Worm (Caenorhabditis elegans) whole organism, late embryonic: ENCODE results near the gene F21A3.4.
A peak's percentile ranks its signal among the peaks of the same experiment; 100 is the strongest.

ENCODE experiments used
- C08G9.2 ChIP-seq: sonication (generic microtip); optimal IDR thresholded peaks from 2 replicates; lab custom pipeline; 2016; ENCODE audit warnings: mild to moderate bottlenecking, missing genetic modification characterization, moderate library complexity, missing compliant biosample characterization
- C38D4.7 ChIP-seq: fragments of 200-800 bp; sonication (Bioruptor generic); optimal IDR thresholded peaks from 2 replicates; lab custom pipeline; 2018; ENCODE audit warnings: mild to moderate bottlenecking, missing genetic modification characterization, moderate library complexity, missing compliant biosample characterization
- K02D7.2 ChIP-seq: sonication (generic microtip); optimal IDR thresholded peaks from 2 replicates; lab custom pipeline; 2017; ENCODE audit warnings: mild to moderate bottlenecking, missing genetic modification characterization, missing compliant biosample characterization
- T23F11.4 ChIP-seq: fragments of 200-800 bp; sonication (Bioruptor generic); optimal IDR thresholded peaks from 2 replicates; lab custom pipeline; 2018; ENCODE audit warnings: mild to moderate bottlenecking, missing genetic modification characterization, missing compliant biosample characterization
- ama-1 ChIP-seq: fragments of 150-350 bp; optimal IDR thresholded peaks from 2 replicates; lab custom pipeline; 2014
- ceh-18 ChIP-seq: sonication (generic microtip); optimal IDR thresholded peaks from 2 replicates; lab custom pipeline; 2016; ENCODE audit warnings: missing genetic modification characterization, missing compliant biosample characterization
- ceh-19 ChIP-seq: fragments of 200-800 bp; sonication (Bioruptor generic); optimal IDR thresholded peaks from 2 replicates; lab custom pipeline; 2018; ENCODE audit warnings: mild to moderate bottlenecking, missing genetic modification characterization, missing compliant biosample characterization
- ceh-2 ChIP-seq: sonication (generic microtip); optimal IDR thresholded peaks from 2 replicates; lab custom pipeline; 2016; ENCODE audit warnings: missing genotype, missing genetic modification characterization, missing compliant biosample characterization
- ceh-22 ChIP-seq: sonication (generic microtip); optimal IDR thresholded peaks from 2 replicates; lab custom pipeline; 2017; ENCODE audit warnings: missing biosample characterization, missing genetic modification characterization
- ceh-30 ChIP-seq: fragments of 150-350 bp; optimal IDR thresholded peaks from 2 replicates; lab custom pipeline; 2014; ENCODE audit warnings: missing biosample characterization, missing genetic modification characterization
- ceh-34 ChIP-seq: sonication (generic microtip); optimal IDR thresholded peaks from 2 replicates; lab custom pipeline; 2016; ENCODE audit warnings: mild to moderate bottlenecking, missing genetic modification characterization, missing compliant biosample characterization
- ceh-45 ChIP-seq: fragments of 200-800 bp; sonication (Bioruptor generic); IDR thresholded peaks from 2 replicates; pipeline ENCODE4 v1.3.6; 2022; ENCODE audit warnings: missing genetic modification reagents, missing genetic modification characterization, missing compliant biosample characterization
- ceh-48 ChIP-seq: sonication (generic microtip); optimal IDR thresholded peaks from 2 replicates; lab custom pipeline; 2016; ENCODE audit warnings: missing genetic modification characterization, inconsistent platforms, missing compliant biosample characterization
- ceh-6 ChIP-seq: fragments of 200-800 bp; sonication (Bioruptor generic); optimal IDR thresholded peaks from 2 replicates; lab custom pipeline; 2018; ENCODE audit warnings: mild to moderate bottlenecking, missing genetic modification characterization, missing compliant biosample characterization
- ceh-9 ChIP-seq: sonication (generic microtip); optimal IDR thresholded peaks from 2 replicates; lab custom pipeline; 2016; ENCODE audit warnings: mild to moderate bottlenecking, missing genetic modification characterization, inconsistent platforms, missing compliant biosample characterization
- che-1 ChIP-seq: sonication (generic microtip); optimal IDR thresholded peaks from 2 replicates; lab custom pipeline; 2016; ENCODE audit warnings: mild to moderate bottlenecking, missing genetic modification characterization, missing compliant biosample characterization
- dmd-4 ChIP-seq: sonication (generic microtip); optimal IDR thresholded peaks from 2 replicates; lab custom pipeline; 2016; ENCODE audit warnings: borderline replicate concordance, missing genetic modification characterization, missing compliant biosample characterization
- dve-1 ChIP-seq: sonication (generic microtip); optimal IDR thresholded peaks from 2 replicates; lab custom pipeline; 2017; ENCODE audit warnings: antibody characterized with exemption, mild to moderate bottlenecking, missing genetic modification characterization, missing compliant biosample characterization
- elt-2 ChIP-seq: sonication (generic microtip); optimal IDR thresholded peaks from 2 replicates; lab custom pipeline; 2016; ENCODE audit warnings: missing genetic modification reagents, missing genetic modification characterization, missing compliant biosample characterization
- ets-4 ChIP-seq: sonication (generic microtip); optimal IDR thresholded peaks from 2 replicates; lab custom pipeline; 2016; ENCODE audit warnings: missing genetic modification characterization, missing compliant biosample characterization
- fax-1 ChIP-seq: sonication (generic microtip); optimal IDR thresholded peaks from 2 replicates; lab custom pipeline; 2016; ENCODE audit warnings: missing genotype, missing genetic modification characterization, missing compliant biosample characterization
- fkh-10 ChIP-seq: fragments of 150-350 bp; optimal IDR thresholded peaks from 2 replicates; lab custom pipeline; 2014; ENCODE audit warnings: missing biosample characterization, missing genetic modification reagents, missing genetic modification characterization
- fkh-6 ChIP-seq: sonication (generic microtip); optimal IDR thresholded peaks from 2 replicates; lab custom pipeline; 2016; ENCODE audit warnings: missing genetic modification characterization, missing compliant biosample characterization
- gmeb-2 ChIP-seq: sonication (generic microtip); optimal IDR thresholded peaks from 2 replicates; lab custom pipeline; 2016; ENCODE audit warnings: missing genetic modification characterization, inconsistent platforms, missing compliant biosample characterization
- hlh-13 ChIP-seq: fragments of 200-800 bp; sonication (Bioruptor generic); optimal IDR thresholded peaks from 2 replicates; lab custom pipeline; 2018; ENCODE audit warnings: mild to moderate bottlenecking, missing genetic modification characterization, missing compliant biosample characterization
- hlh-15 ChIP-seq: sonication (generic microtip); optimal IDR thresholded peaks from 2 replicates; lab custom pipeline; 2016; ENCODE audit warnings: missing genetic modification characterization, missing compliant biosample characterization
- hlh-6 ChIP-seq: sonication (generic microtip); optimal IDR thresholded peaks from 2 replicates; lab custom pipeline; 2016; ENCODE audit warnings: missing genotype, missing genetic modification characterization, missing compliant biosample characterization
- hlh-8 ChIP-seq: sonication (generic microtip); optimal IDR thresholded peaks from 2 replicates; lab custom pipeline; 2016; ENCODE audit warnings: missing genotype, missing genetic modification characterization, missing compliant biosample characterization
- lin-11 ChIP-seq: fragments of 200-800 bp; sonication (Bioruptor generic); optimal IDR thresholded peaks from 2 replicates; lab custom pipeline; 2018; ENCODE audit warnings: mild to moderate bottlenecking, missing genetic modification characterization, missing compliant biosample characterization
- madf-2 ChIP-seq: sonication (generic microtip); optimal IDR thresholded peaks from 2 replicates; lab custom pipeline; 2017; ENCODE audit warnings: missing genetic modification characterization, missing compliant biosample characterization
- mec-3 ChIP-seq: sonication (generic microtip); optimal IDR thresholded peaks from 2 replicates; lab custom pipeline; 2016; ENCODE audit warnings: borderline replicate concordance, missing genetic modification characterization, missing compliant biosample characterization
- nfya-1 ChIP-seq: sonication (generic microtip); optimal IDR thresholded peaks from 2 replicates; lab custom pipeline; 2017; ENCODE audit warnings: missing genetic modification characterization, mild to moderate bottlenecking, missing compliant biosample characterization, antibody characterized with exemption, moderate library complexity
- nhr-11 ChIP-seq: fragments of 150-350 bp; optimal IDR thresholded peaks from 2 replicates; lab custom pipeline; 2014; ENCODE audit warnings: missing biosample characterization, missing genetic modification characterization
- npax-4 ChIP-seq: sonication (generic microtip); optimal IDR thresholded peaks from 2 replicates; lab custom pipeline; 2016; ENCODE audit warnings: missing genetic modification characterization, missing compliant biosample characterization
- odd-2 ChIP-seq: sonication (generic microtip); optimal IDR thresholded peaks from 2 replicates; lab custom pipeline; 2017; ENCODE audit warnings: antibody characterized with exemption, mild to moderate bottlenecking, missing genetic modification characterization, missing compliant biosample characterization
- pag-3 ChIP-seq: sonication (generic microtip); optimal IDR thresholded peaks from 2 replicates; lab custom pipeline; 2016; ENCODE audit warnings: missing compliant biosample characterization, missing genetic modification characterization, borderline replicate concordance
- pat-9 ChIP-seq: fragments of 200-800 bp; sonication (Bioruptor generic); optimal IDR thresholded peaks from 2 replicates; lab custom pipeline; 2018; ENCODE audit warnings: mild to moderate bottlenecking, missing genetic modification characterization, moderate library complexity, missing compliant biosample characterization
- pax-1 ChIP-seq: fragments of 150-350 bp; optimal IDR thresholded peaks from 2 replicates; lab custom pipeline; 2014; ENCODE audit warnings: missing biosample characterization, missing genetic modification characterization
- pha-2 ChIP-seq: sonication (generic microtip); optimal IDR thresholded peaks from 2 replicates; lab custom pipeline; 2017; ENCODE audit warnings: mild to moderate bottlenecking, missing genetic modification characterization, missing compliant biosample characterization
- pha-4 ChIP-seq: fragments of 150-350 bp; optimal IDR thresholded peaks from 2 replicates; lab custom pipeline; 2018; ENCODE audit warnings: missing biosample characterization, missing genetic modification reagents, missing genetic modification characterization
- pqm-1 ChIP-seq: sonication (generic microtip); optimal IDR thresholded peaks from 2 replicates; lab custom pipeline; 2016; ENCODE audit warnings: missing genetic modification characterization, missing compliant biosample characterization
- ref-2 ChIP-seq: sonication (generic microtip); optimal IDR thresholded peaks from 2 replicates; lab custom pipeline; 2016; ENCODE audit warnings: missing genetic modification characterization, missing compliant biosample characterization
- rnt-1 ChIP-seq: sonication (generic microtip); optimal IDR thresholded peaks from 2 replicates; lab custom pipeline; 2016; ENCODE audit warnings: missing genetic modification characterization, missing compliant biosample characterization
- sdc-2 ChIP-seq: sonication (generic microtip); optimal IDR thresholded peaks from 2 replicates; lab custom pipeline; 2016; ENCODE audit warnings: missing genotype, missing genetic modification characterization, missing compliant biosample characterization
- sox-2 ChIP-seq: fragments of 200-800 bp; sonication (Bioruptor generic); IDR thresholded peaks from 2 replicates; pipeline ENCODE4 v1.3.6; 2022; ENCODE audit warnings: missing genetic modification reagents, missing genetic modification characterization, missing compliant biosample characterization
- tbx-2 ChIP-seq: sonication (generic microtip); optimal IDR thresholded peaks from 2 replicates; lab custom pipeline; 2016; ENCODE audit warnings: missing genetic modification characterization, missing compliant biosample characterization
- tbx-7 ChIP-seq: sonication (generic microtip); optimal IDR thresholded peaks from 2 replicates; lab custom pipeline; 2016; ENCODE audit warnings: missing genotype, missing genetic modification characterization, missing compliant biosample characterization
- ttx-3 ChIP-seq: sonication (generic microtip); optimal IDR thresholded peaks from 2 replicates; lab custom pipeline; 2016; ENCODE audit warnings: missing genetic modification reagents, missing genetic modification characterization, missing compliant biosample characterization
- unc-3 ChIP-seq, 2 experiments: fragments of 200-800 bp in 1 of 2; sonication (Bioruptor generic) in 1 of 2; sonication (generic microtip) in 1 of 2; conservative IDR thresholded peaks in 1 of 2; optimal IDR thresholded peaks in 1 of 2; 2 replicates each; pipeline versions ENCODE4 v1.3.6 to Lab custom; 2016 to 2022; ENCODE audit warnings: missing compliant biosample characterization in 2 of 2, missing genetic modification characterization in 2 of 2, missing genetic modification reagents in 1 of 2
- unc-42 ChIP-seq: sonication (generic microtip); optimal IDR thresholded peaks from 2 replicates; lab custom pipeline; 2016; ENCODE audit warnings: missing genotype, missing genetic modification characterization, missing compliant biosample characterization
- zip-5 ChIP-seq: sonication (generic microtip); optimal IDR thresholded peaks from 2 replicates; lab custom pipeline; 2016; ENCODE audit warnings: missing genetic modification characterization, missing compliant biosample characterization

The F21A3.4 gene

ce11 chrV:15551642-15552041 lies 15.2 kb downstream of the F21A3.4 start (continued):
- TF ChIP-seq tbx-7 (peak; percentile 43), ceh-30 (peak; percentile 49), elt-2 (peak; percentile 74), odd-2 (tag; lab: Kevin White, UChicago) (peak; percentile 33), ceh-18 (tag; lab: Kevin White, UChicago) (peak; percentile 69), pax-1 (no peak), hlh-13 (GFP tag; lab: Kevin White, UChicago) (peak; percentile 76), unc-3 (GFP tag; conservative IDR thresholded peaks at IDR 0.05; lab: Robert Waterston, UW) (peak; percentile 68), unc-3 (tag; optimal IDR thresholded peaks at IDR 0.05; lab: Kevin White, UChicago) (peak; percentile 53), sox-2 (GFP tag; lab: Robert Waterston, UW) (peak; percentile 67; the same call in 1 of the 2 replicates), ceh-48 (peak; percentile 68), hlh-15 (tag; lab: Kevin White, UChicago) (peak; percentile 54), zip-5 (peak; percentile 28), ceh-9 (tag; lab: Kevin White, UChicago) (peak; percentile 12), madf-2 (tag; lab: Kevin White, UChicago) (peak; percentile 72), unc-42 (tag; lab: Kevin White, UChicago) (peak; percentile 43), pat-9 (tag; lab: Kevin White, UChicago) (peak; percentile 75)

- TF ChIP-seq gmeb-2 (tag; lab: Kevin White, UChicago) (peak; percentile 46), elt-2 (peak; percentile 48), dmd-4 (tag; lab: Kevin White, UChicago) (no peak), ceh-22 (tag; lab: Kevin White, UChicago) (no peak), pag-3 (tag; lab: Kevin White, UChicago) (no peak), ceh-2 (tag; lab: Kevin White, UChicago) (no peak), ref-2 (tag; lab: Kevin White, UChicago) (no peak), pha-2 (tag; lab: Kevin White, UChicago) (no peak), ceh-19 (GFP tag; lab: Kevin White, UChicago) (peak; percentile 25), nfya-1 (no peak), hlh-15 (tag; lab: Kevin White, UChicago) (peak; percentile 15), hlh-8 (tag; lab: Kevin White, UChicago) (no peak), npax-4 (tag; lab: Kevin White, UChicago) (peak; percentile 6), pqm-1 (no peak), C38D4.7 (GFP tag; lab: Kevin White, UChicago) (peak; percentile 35), che-1 (tag; lab: Kevin White, UChicago) (peak; percentile 71), T23F11.4 (GFP tag; lab: Kevin White, UChicago) (no peak), pha-4 (tag; lab: Kevin White, UChicago) (no peak), tbx-2 (tag; lab: Kevin White, UChicago) (no peak), ttx-3 (peak; percentile 23), mec-3 (tag; lab: Kevin White, UChicago) (no peak), tbx-7 (no peak), madf-2 (tag; lab: Kevin White, UChicago) (no peak), ets-4 (tag; lab: Kevin White, UChicago) (no peak), nhr-11 (tag; lab: Kevin White, UChicago) (no peak), ama-1 (lab: Kevin White, UChicago) (no peak), sdc-2 (tag; lab: Kevin White, UChicago) (no peak), rnt-1 (tag; lab: Kevin White, UChicago) (peak; percentile 13), lin-11 (tag; lab: Kevin White, UChicago) (peak; percentile 15), K02D7.2 (peak; percentile 38), fkh-10 (GFP tag; lab: Kevin White, UChicago) (no peak), dve-1 (tag; lab: Kevin White, UChicago) (peak; percentile 1), ceh-45 (GFP tag; lab: Robert Waterston, UW) (0 out of 2 replicates have a peak, but pooled peaks have one; percentile 41), fax-1 (no peak), C08G9.2 (peak; percentile 25), zip-5 (no peak), fkh-6 (no peak), ceh-6 (GFP tag; lab: Kevin White, UChicago) (peak; percentile 12), ceh-34 (tag; lab: Kevin White, UChicago) (no peak), ceh-9 (tag; lab: Kevin White, UChicago) (no peak), hlh-6 (tag; lab: Kevin White, UChicago) (peak; percentile 71)
These were observed 17.4 kb downstream of the F21A3.4 start for ce11 chrV:15553869-15554268.
